Fruit fly (Drosophila melanogaster): ENCODE measurements around the gene CG43232.

DNA sequence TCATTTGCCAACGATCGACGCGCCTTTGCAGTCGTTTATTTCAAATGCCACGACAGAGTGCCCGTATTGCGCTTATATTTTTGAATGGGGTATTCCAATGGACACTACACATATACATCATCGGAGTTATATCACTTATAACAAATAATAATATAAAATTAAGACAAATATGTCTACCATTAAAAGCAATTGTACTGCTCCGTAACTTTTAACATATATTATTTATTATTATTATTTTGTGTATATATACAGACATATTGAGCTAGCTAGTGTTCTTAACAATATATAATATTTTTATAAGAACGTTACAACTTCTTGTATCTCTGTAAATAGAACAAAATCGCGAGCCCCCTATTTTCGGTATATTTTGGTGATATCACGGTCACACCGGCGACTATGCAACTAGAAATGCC is 32.1 kb downstream of the CG43232 start, which contains the start of the genes sip2 and Coprox:
- TF ChIP-seq psq (GFP tag; optimal IDR thresholded peaks at IDR 0.05) = peak; percentile 47
- no peak for TF ChIP-seq usp (GFP tag; optimal IDR thresholded peaks at IDR 0.05)
- peak; percentile 26 for TF ChIP-seq Myc (optimal IDR thresholded peaks at IDR 0.05)
- no peak for TF ChIP-seq Jra (GFP tag; optimal IDR thresholded peaks at IDR 0.05)
- TF ChIP-seq pan (optimal IDR thresholded peaks at IDR 0.05) = no peak
- TF ChIP-seq Abd-B (GFP tag; optimal IDR thresholded peaks at IDR 0.05) = no peak
- no peak for TF ChIP-seq lola (GFP tag; optimal IDR thresholded peaks at IDR 0.05)
- no peak for TF ChIP-seq tai (GFP tag; optimal IDR thresholded peaks at IDR 0.05)
- peak in 1 of 2 experiments; percentile 46 for TF ChIP-seq foxo (GFP tag; optimal IDR thresholded peaks at IDR 0.05)
